Fruit fly (Drosophila melanogaster) whole organism, embryonic: ENCODE data around the gene CG4230.

Source experiments
- Ada2b ChIP-seq: fragments of 200-800 bp; sonication (Bioruptor generic); IDR thresholded peaks from 2 replicates; pipeline ENCODE4 v1.3.6; 2022; ENCODE audit warnings: missing biosample characterization, missing genetic modification characterization
- CG11456 ChIP-seq: fragments of 200-800 bp; sonication (Bioruptor generic); IDR thresholded peaks from 3 replicates; pipeline ENCODE4 v1.3.6; 2022; ENCODE audit warnings: missing biosample characterization, missing genetic modification characterization
- CG12236 ChIP-seq: fragments of 200-800 bp; sonication (Bioruptor generic); optimal IDR thresholded peaks from 2 replicates; lab custom pipeline; 2016; ENCODE audit warnings: missing biosample characterization, missing genetic modification characterization
- CG4730 ChIP-seq: fragments of 200-800 bp; sonication (Bioruptor generic); IDR thresholded peaks from 2 replicates; pipeline ENCODE4 v1.3.6; 2022; ENCODE audit warnings: missing biosample characterization, missing genetic modification characterization
- Dll ChIP-seq: fragments of 200-800 bp; sonication (Bioruptor generic); IDR thresholded peaks from 4 replicates; pipeline ENCODE4 v1.3.6; 2022; ENCODE audit warnings: missing biosample characterization, missing genetic modification characterization; ENCODE audit not compliant: partially characterized antibody
- Hmr ChIP-seq: fragments of 200-800 bp; sonication (Bioruptor generic); optimal IDR thresholded peaks from 3 replicates; lab custom pipeline; 2017; ENCODE audit warnings: mild to moderate bottlenecking, missing biosample characterization, missing genetic modification reagents, missing genetic modification characterization
- cg ChIP-seq: fragments of 200-800 bp; sonication (Bioruptor generic); optimal IDR thresholded peaks from 3 replicates; lab custom pipeline; 2019; ENCODE audit warnings: missing biosample characterization, mild to moderate bottlenecking, missing genetic modification characterization, moderate library complexity
- dati ChIP-seq: fragments of 200-800 bp; sonication (Bioruptor generic); IDR thresholded peaks from 2 replicates; pipeline ENCODE4 v1.3.6; 2022; ENCODE audit warnings: missing biosample characterization, missing genetic modification characterization
- gro ChIP-seq: fragments of 200-800 bp; sonication (Bioruptor generic); optimal IDR thresholded peaks from 2 replicates; lab custom pipeline; 2016; ENCODE audit warnings: missing biosample characterization, missing genetic modification characterization
- prd ChIP-seq, 3 experiments: fragments of >200 bp in 2 of 3; fragments of 200-800 bp in 1 of 3; sonication (Bioruptor generic) in 1 of 3; optimal IDR thresholded peaks in 2 of 3; IDR thresholded peaks in 1 of 3; 2 replicates in 2 of 3; 3 replicates in 1 of 3; pipeline versions ENCODE4 v1.3.6 to Lab custom; 2017 to 2022; ENCODE audit warnings: missing biosample characterization in 1 of 3, missing genetic modification characterization in 1 of 3

DNA sequence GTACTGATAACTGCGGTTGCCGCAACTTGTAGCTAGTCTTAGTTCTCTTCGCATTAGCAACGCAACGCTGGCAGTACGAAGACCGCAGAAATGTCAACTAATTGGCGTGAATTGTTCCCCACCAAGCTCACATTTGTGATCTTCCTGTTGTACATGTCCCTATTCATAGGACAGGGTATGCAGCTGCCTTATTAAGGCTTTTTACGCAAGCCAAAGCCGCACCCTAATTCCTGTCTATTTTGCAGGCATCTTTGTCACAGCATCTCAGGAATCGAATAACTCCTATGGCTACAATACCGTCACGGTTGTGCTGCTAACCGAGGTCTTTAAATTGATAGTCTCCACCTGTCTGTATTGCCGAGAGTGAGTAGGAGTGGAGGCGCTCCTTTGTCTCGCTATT lies 43.0 kb upstream of the CG4230 start, which contains the start of gene eIF3h:
- TF ChIP-seq Hmr, result no peak
- no peak for TF ChIP-seq CG11456 (GFP tag; lab: Robert Waterston, UW)
- TF ChIP-seq prd (optimal IDR thresholded peaks at IDR 0.05; lab: Kevin White, UChicago), result no peak
- TF ChIP-seq prd (GFP tag; IDR thresholded peaks at IDR 0.05; lab: Robert Waterston, UW), result no peak
- TF ChIP-seq CG4730, result no peak
- no peak for TF ChIP-seq Ada2b
- TF ChIP-seq dati, result no peak
- no peak for TF ChIP-seq Dll
- TF ChIP-seq cg (GFP tag; lab: Kevin White, UChicago), result no peak
- no peak for TF ChIP-seq gro (GFP tag; lab: Kevin White, UChicago)
- no peak for TF ChIP-seq CG12236
